Worm (Caenorhabditis elegans): Measurements from ENCODE around the gene bli-5.

- TF ChIP-seq him-1 (tag; optimal IDR thresholded peaks at IDR 0.05) (no peak), W03F9.2 (tag; optimal IDR thresholded peaks at IDR 0.05) (no peak), dao-5 (tag; optimal IDR thresholded peaks at IDR 0.05) (no peak)
Measured at ce11 chrIII:13383159-13383558, 46.4 kb downstream of the bli-5 start.

Measured in whole organism, L4/young adult.